Worm (Caenorhabditis elegans): ENCODE results near the gene F52D2.7.

The F52D2.7 gene

ce11 chrX:1974699-1975098, 12.3 kb downstream of the F52D2.7 start, which contains the start of gene F52D2.5:
F52D2.5 (minus strand) TSS chrX:1974799.
- no peak for TF ChIP-seq pag-3 (tag; optimal IDR thresholded peaks at IDR 0.05; ENCODE audit: borderline replicate concordance)
- TF ChIP-seq ceh-45 (GFP tag; IDR thresholded peaks at IDR 0.05), result no peak
- no peak for TF ChIP-seq ztf-16 (tag; optimal IDR thresholded peaks at IDR 0.05)
- TF ChIP-seq ceh-30 (tag; optimal IDR thresholded peaks at IDR 0.05), result no peak
- TF ChIP-seq ref-2 (tag; optimal IDR thresholded peaks at IDR 0.05), result no peak
- no peak for TF ChIP-seq ama-1 (optimal IDR thresholded peaks at IDR 0.05)
- TF ChIP-seq madf-2 (tag; optimal IDR thresholded peaks at IDR 0.05), result no peak
- no peak for TF ChIP-seq Y22D7AL.16 (tag; optimal IDR thresholded peaks at IDR 0.05)
- TF ChIP-seq sdc-2 (tag; optimal IDR thresholded peaks at IDR 0.05), result no peak
- no peak for TF ChIP-seq ceh-6 (GFP tag; optimal IDR thresholded peaks at IDR 0.05)
- TF ChIP-seq nfya-1 (tag; optimal IDR thresholded peaks at IDR 0.05), result no peak
- no peak for TF ChIP-seq elt-2 (tag; optimal IDR thresholded peaks at IDR 0.05)
- no peak for TF ChIP-seq C38D4.7 (GFP tag; optimal IDR thresholded peaks at IDR 0.05)
- TF ChIP-seq ceh-22 (tag; optimal IDR thresholded peaks at IDR 0.05), result no peak

DNA sequence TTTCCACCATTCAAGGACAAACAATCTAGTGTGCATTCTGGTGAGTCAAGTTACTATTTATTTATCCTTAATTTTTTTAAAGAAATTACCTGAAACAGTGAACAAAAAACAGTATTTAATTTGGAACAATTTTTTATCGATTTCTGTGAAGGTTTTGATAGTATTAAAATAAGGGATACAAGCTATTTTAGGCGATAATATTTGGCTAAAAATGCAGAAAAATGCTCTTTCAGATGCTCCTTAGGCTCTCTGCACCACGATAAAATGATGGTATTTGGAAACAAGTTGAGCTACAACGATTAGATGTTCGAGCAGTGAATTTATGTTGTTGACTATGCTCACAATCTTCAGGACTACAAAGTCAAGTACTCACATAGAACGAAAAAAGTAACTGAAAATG, 13.3 kb downstream of the F52D2.7 start, which contains the start of gene F52D2.6:
F52D2.6 (plus strand) TSS at position 301 of the 400 bp plus-strand sequence.
- TF ChIP-seq nfya-1 (tag; optimal IDR thresholded peaks at IDR 0.05) (no peak), pag-3 (tag; optimal IDR thresholded peaks at IDR 0.05; ENCODE audit: borderline replicate concordance) (no peak), hlh-30 (tag; optimal IDR thresholded peaks at IDR 0.05; ENCODE audit: insufficient read depth) (no peak), ceh-6 (GFP tag; optimal IDR thresholded peaks at IDR 0.05) (no peak), nhr-11 (tag; optimal IDR thresholded peaks at IDR 0.05) (no peak)

DNA sequence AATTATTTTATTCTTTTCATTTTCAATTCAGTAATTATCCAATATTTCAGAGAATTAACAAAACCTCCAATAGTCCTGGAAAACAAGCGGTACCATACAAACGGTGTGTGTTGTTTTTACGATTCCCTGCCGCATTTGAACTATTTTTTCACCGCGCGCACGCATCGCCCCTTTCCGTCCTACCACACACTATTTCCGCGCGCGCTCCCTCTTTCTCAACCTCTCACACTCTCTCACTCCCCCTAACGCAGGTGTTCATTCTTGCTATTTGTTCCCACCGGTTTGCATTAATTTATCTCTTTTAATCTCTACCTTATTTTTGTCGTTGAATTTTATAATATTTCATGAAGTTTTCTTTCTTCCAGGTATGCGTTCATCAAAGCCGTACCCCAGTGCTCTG, 15.3 kb downstream of the F52D2.7 start, which contains the start of gene F52D2.12:
F52D2.12 (plus strand) TSS at position 307 of the 400 bp plus-strand sequence.
- TF ChIP-seq ref-2 (tag; optimal IDR thresholded peaks at IDR 0.05), result no peak
- no peak for TF ChIP-seq ceh-9 (tag; optimal IDR thresholded peaks at IDR 0.05)
- peak; percentile 48 for TF ChIP-seq sdc-2 (tag; optimal IDR thresholded peaks at IDR 0.05)
- TF ChIP-seq ceh-19 (GFP tag; optimal IDR thresholded peaks at IDR 0.05), result no peak
- TF ChIP-seq pag-3 (tag; optimal IDR thresholded peaks at IDR 0.05; ENCODE audit: borderline replicate concordance), result no peak
- TF ChIP-seq unc-42 (tag; optimal IDR thresholded peaks at IDR 0.05), result no peak

DNA sequence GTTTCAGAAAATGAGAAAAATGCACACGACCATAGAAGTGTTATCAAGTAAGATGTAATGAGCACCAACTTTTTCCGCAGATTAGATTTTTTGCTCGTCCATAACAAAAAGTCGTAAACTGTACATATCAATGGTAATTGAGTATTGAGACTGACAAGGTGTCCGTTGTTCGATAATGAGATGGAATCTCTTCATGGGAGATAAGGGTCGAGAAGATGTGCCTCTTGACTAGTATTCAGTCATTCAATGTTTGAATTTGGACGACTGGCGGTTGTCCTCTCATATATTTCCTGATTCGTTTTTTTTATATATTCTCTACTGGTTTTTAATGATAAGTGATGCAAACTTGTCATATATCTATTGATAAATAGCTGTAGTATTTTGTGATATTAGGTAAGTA, 19.3 kb downstream of the F52D2.7 start:
- no peak for TF ChIP-seq ets-4 (tag; optimal IDR thresholded peaks at IDR 0.05)
- peak; percentile 58 for TF ChIP-seq elt-2 (tag; optimal IDR thresholded peaks at IDR 0.05)
- no peak for TF ChIP-seq ceh-31 (tag; optimal IDR thresholded peaks at IDR 0.05)

ce11 chrX:1984831-1985230, 22.5 kb downstream of the F52D2.7 start:
- TF ChIP-seq mec-3 (tag; optimal IDR thresholded peaks at IDR 0.05; ENCODE audit: borderline replicate concordance), result no peak
- TF ChIP-seq pqm-1 (tag; optimal IDR thresholded peaks at IDR 0.05), result no peak
- no peak for TF ChIP-seq K02D7.2 (tag; optimal IDR thresholded peaks at IDR 0.05)
- TF ChIP-seq odd-2 (tag; optimal IDR thresholded peaks at IDR 0.05), result no peak
- no peak for TF ChIP-seq ama-1 (optimal IDR thresholded peaks at IDR 0.05)
- no peak for TF ChIP-seq fkh-10 (GFP tag; optimal IDR thresholded peaks at IDR 0.05)
- no peak for TF ChIP-seq rnt-1 (tag; optimal IDR thresholded peaks at IDR 0.05)

ce11 chrX:1989576-1989975, 27.2 kb downstream of the F52D2.7 start, which contains the start of gene meg-3:
meg-3 (minus strand) TSS chrX:1989607.
- TF ChIP-seq sdc-2 (tag; optimal IDR thresholded peaks at IDR 0.05), result peak; percentile 9
- TF ChIP-seq syd-9 (tag; optimal IDR thresholded peaks at IDR 0.05), result no peak

ce11 chrX:1990434-1990833, 28.1 kb downstream of the F52D2.7 start, which contains the start of gene Y40A1A.2:
Y40A1A.2 (plus strand) TSS chrX:1990734.
- TF ChIP-seq F13H6.1 (tag; optimal IDR thresholded peaks at IDR 0.05), result no peak
- TF ChIP-seq C38D4.7 (GFP tag; optimal IDR thresholded peaks at IDR 0.05), result no peak
- TF ChIP-seq rnt-1 (tag; optimal IDR thresholded peaks at IDR 0.05), result no peak
- TF ChIP-seq ceh-34 (tag; optimal IDR thresholded peaks at IDR 0.05), result no peak
- no peak for TF ChIP-seq lin-11 (tag; optimal IDR thresholded peaks at IDR 0.05)
- no peak for TF ChIP-seq che-1 (tag; optimal IDR thresholded peaks at IDR 0.05)
- TF ChIP-seq hlh-8 (tag; optimal IDR thresholded peaks at IDR 0.05), result no peak
- no peak for TF ChIP-seq ceh-14 (tag; optimal IDR thresholded peaks at IDR 0.05)
- no peak for TF ChIP-seq hlh-30 (tag; optimal IDR thresholded peaks at IDR 0.05; ENCODE audit: insufficient read depth)
- TF ChIP-seq pag-3 (tag; optimal IDR thresholded peaks at IDR 0.05; ENCODE audit: borderline replicate concordance), result no peak
- TF ChIP-seq ceh-24 (tag; optimal IDR thresholded peaks at IDR 0.05), result no peak

All from whole organism, late embryonic.